Worm (Caenorhabditis elegans) whole organism, early embryonic: Measurements from ENCODE around the gene Y45F3A.1.

Experiments
- B0310.2 ChIP-seq: sonication (generic microtip); optimal IDR thresholded peaks from 2 replicates; lab custom pipeline; 2016; ENCODE audit warnings: mild to moderate bottlenecking, missing genetic modification characterization, missing compliant biosample characterization
- F13C5.2 ChIP-seq: sonication (generic microtip); optimal IDR thresholded peaks from 2 replicates; lab custom pipeline; 2017; ENCODE audit warnings: mild to moderate bottlenecking, missing genetic modification characterization, inconsistent platforms, missing compliant biosample characterization
- aly-1 ChIP-seq: sonication (generic microtip); optimal IDR thresholded peaks from 2 replicates; lab custom pipeline; 2016; ENCODE audit warnings: missing genetic modification characterization, missing compliant biosample characterization
- ama-1 ChIP-seq: fragments of 150-350 bp; optimal IDR thresholded peaks from 2 replicates; lab custom pipeline; 2014
- ceh-13 ChIP-seq: fragments of 200-800 bp; sonication (Bioruptor generic); optimal IDR thresholded peaks from 2 replicates; lab custom pipeline; 2018; ENCODE audit warnings: mild to moderate bottlenecking, missing genetic modification characterization, missing compliant biosample characterization
- ceh-36 ChIP-seq: sonication (generic microtip); optimal IDR thresholded peaks from 2 replicates; lab custom pipeline; 2016; ENCODE audit warnings: missing genetic modification characterization, inconsistent platforms, missing compliant biosample characterization
- ets-7 ChIP-seq: sonication (generic microtip); optimal IDR thresholded peaks from 2 replicates; lab custom pipeline; 2016; ENCODE audit warnings: missing genotype, missing genetic modification characterization, missing compliant biosample characterization
- flt-1 ChIP-seq: fragments of 200-800 bp; sonication (Bioruptor generic); IDR thresholded peaks from 2 replicates; pipeline ENCODE4 v1.3.6; 2022; ENCODE audit warnings: missing genetic modification characterization, missing compliant biosample characterization
- hmbx-1 ChIP-seq: sonication (generic microtip); optimal IDR thresholded peaks from 2 replicates; lab custom pipeline; 2016; ENCODE audit warnings: mild to moderate bottlenecking, missing genetic modification characterization, missing compliant biosample characterization
- hmg-4 ChIP-seq: fragments of 200-800 bp; sonication (Bioruptor generic); optimal IDR thresholded peaks from 2 replicates; lab custom pipeline; 2018; ENCODE audit warnings: mild to moderate bottlenecking, missing genetic modification characterization, missing compliant biosample characterization
- hnd-1 ChIP-seq: sonication (generic microtip); optimal IDR thresholded peaks from 2 replicates; lab custom pipeline; 2016; ENCODE audit warnings: missing genetic modification characterization, missing compliant biosample characterization
- pes-1 ChIP-seq: fragments of 200-800 bp; sonication (Bioruptor generic); IDR thresholded peaks from 2 replicates; pipeline ENCODE4 v1.3.6; 2022; ENCODE audit warnings: missing genetic modification reagents, missing genetic modification characterization, missing compliant biosample characterization
- scrt-1 ChIP-seq: fragments of 200-800 bp; sonication (Bioruptor generic); IDR thresholded peaks from 2 replicates; pipeline ENCODE4 v1.3.6; 2022; ENCODE audit warnings: missing genetic modification characterization, missing compliant biosample characterization
- sea-1 ChIP-seq: fragments of 200-800 bp; sonication (Bioruptor generic); conservative IDR thresholded peaks from 2 replicates; pipeline ENCODE4 v1.3.6; 2022; ENCODE audit warnings: missing genetic modification characterization, missing compliant biosample characterization
- tbx-11 ChIP-seq: fragments of 200-800 bp; sonication (Bioruptor generic); IDR thresholded peaks from 2 replicates; pipeline ENCODE4 v1.3.6; 2022; ENCODE audit warnings: missing genetic modification characterization, missing compliant biosample characterization
- tbx-37 ChIP-seq: fragments of 200-800 bp; sonication (Bioruptor generic); conservative IDR thresholded peaks from 2 replicates; pipeline ENCODE4 v1.3.6; 2022; ENCODE audit warnings: missing genetic modification reagents, missing genetic modification characterization, missing compliant biosample characterization
- tra-4 ChIP-seq: sonication (generic microtip); optimal IDR thresholded peaks from 2 replicates; lab custom pipeline; 2017; ENCODE audit warnings: missing genetic modification characterization, missing compliant biosample characterization

Y45F3A.1 gene

DNA sequence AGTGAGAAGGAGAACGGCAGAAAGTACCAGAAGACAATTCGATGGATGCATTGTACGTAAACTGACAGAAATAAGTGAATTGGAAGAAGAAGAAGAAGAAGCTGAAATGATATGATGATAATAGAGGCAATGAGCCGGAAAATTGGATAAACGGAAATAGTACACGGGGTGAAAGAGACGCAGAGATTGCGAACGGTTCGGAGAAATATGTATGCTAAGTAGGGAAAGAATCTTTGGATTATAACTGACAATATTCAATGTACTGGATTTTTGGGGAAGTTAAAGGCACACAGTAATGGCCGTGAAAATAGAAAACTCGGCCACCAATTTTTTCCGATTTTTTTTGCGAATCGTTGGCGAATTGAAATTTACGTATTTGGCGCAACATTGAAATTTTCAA, 13.6 kb upstream of the Y45F3A.1 start, which contains the start of gene Y45F3A.4:
TSS of gene Y45F3A.4 (minus strand) at position 101 of the 400 bp plus-strand sequence.
- TF ChIP-seq ceh-36 = no peak
- TF ChIP-seq tbx-11 (GFP tag; lab: Robert Waterston, UW) = no peak
- TF ChIP-seq F13C5.2 (tag; lab: Kevin White, UChicago) = no peak
- no peak for TF ChIP-seq scrt-1 (GFP tag; lab: Robert Waterston, UW)
- TF ChIP-seq tra-4 = no peak
- no peak for TF ChIP-seq aly-1
- TF ChIP-seq ceh-13 (GFP tag; lab: Kevin White, UChicago) = no peak
- no peak for TF ChIP-seq hmg-4 (GFP tag; lab: Kevin White, UChicago)
- no peak for TF ChIP-seq ets-7 (tag; lab: Kevin White, UChicago)
- no peak for TF ChIP-seq hmbx-1 (tag; lab: Kevin White, UChicago)
- no peak for TF ChIP-seq ama-1 (lab: Kevin White, UChicago)
- TF ChIP-seq sea-1 (GFP tag; lab: Robert Waterston, UW) = no peak
- TF ChIP-seq hnd-1 (tag; lab: Kevin White, UChicago) = no peak
- TF ChIP-seq flt-1 (GFP tag; lab: Robert Waterston, UW) = no peak
- no peak for TF ChIP-seq tbx-37 (GFP tag; lab: Robert Waterston, UW)
- TF ChIP-seq B0310.2 (tag; lab: Kevin White, UChicago) = no peak
- TF ChIP-seq pes-1 (GFP tag; lab: Robert Waterston, UW) = no peak

DNA sequence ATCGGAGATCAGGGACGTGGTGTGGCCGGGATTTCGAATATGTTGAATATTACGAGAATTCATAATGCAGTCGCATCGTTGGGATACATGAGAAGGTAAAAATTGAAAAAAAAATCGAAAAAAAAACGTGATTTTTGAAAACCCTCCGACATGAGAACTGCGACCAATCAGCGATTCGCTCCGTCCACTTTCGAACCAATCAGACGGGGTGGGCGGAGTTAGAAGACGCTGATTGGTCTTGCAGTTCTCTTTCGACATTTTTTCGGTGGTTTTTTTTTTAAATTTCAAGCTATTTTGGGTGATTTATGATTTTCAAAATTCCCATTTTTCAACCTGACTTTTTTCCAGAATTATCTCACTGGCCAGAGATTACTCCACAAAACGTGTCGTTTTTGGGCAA, 7.5 kb upstream of the Y45F3A.1 start:
- TF ChIP-seq flt-1 (GFP tag; lab: Robert Waterston, UW) = no peak
- no peak for TF ChIP-seq ama-1 (lab: Kevin White, UChicago)
- TF ChIP-seq ets-7 (tag; lab: Kevin White, UChicago) = no peak
- no peak for TF ChIP-seq ceh-36
- no peak for TF ChIP-seq pes-1 (GFP tag; lab: Robert Waterston, UW)
- no peak for TF ChIP-seq hmbx-1 (tag; lab: Kevin White, UChicago)
- TF ChIP-seq tbx-11 (GFP tag; lab: Robert Waterston, UW) = no peak
- TF ChIP-seq scrt-1 (GFP tag; lab: Robert Waterston, UW) = no peak
- TF ChIP-seq B0310.2 (tag; lab: Kevin White, UChicago) = no peak
- no peak for TF ChIP-seq hmg-4 (GFP tag; lab: Kevin White, UChicago)
- no peak for TF ChIP-seq F13C5.2 (tag; lab: Kevin White, UChicago)
- no peak for TF ChIP-seq tra-4

DNA sequence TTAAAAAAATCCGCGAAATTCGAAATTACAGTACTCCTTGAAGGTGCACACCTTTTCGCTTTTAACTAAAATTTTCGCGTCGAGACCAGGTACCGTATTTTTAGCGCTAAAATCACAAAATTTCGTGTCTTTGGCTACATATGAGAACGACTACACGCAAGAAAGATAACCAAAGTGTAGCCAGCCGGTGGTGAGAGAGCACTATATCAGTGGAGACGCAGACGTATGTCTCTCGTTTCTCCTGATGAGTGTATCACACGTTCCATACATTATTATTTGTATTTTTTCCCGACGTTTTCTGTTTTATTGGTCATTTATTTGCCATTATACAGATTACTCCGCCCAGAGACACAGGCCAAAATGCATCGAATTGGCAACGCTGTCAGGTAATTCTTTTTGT, 4.2 kb upstream of the Y45F3A.1 start, which contains the start of gene acdh-11:
TSS of gene acdh-11 (plus strand) at position 333 of the 400 bp plus-strand sequence.
- TF ChIP-seq aly-1 (no peak), ama-1 (lab: Kevin White, UChicago) (no peak), B0310.2 (tag; lab: Kevin White, UChicago) (no peak), ceh-36 (no peak), pes-1 (GFP tag; lab: Robert Waterston, UW) (no peak), scrt-1 (GFP tag; lab: Robert Waterston, UW) (no peak), F13C5.2 (tag; lab: Kevin White, UChicago) (no peak), tbx-37 (GFP tag; lab: Robert Waterston, UW) (no peak), ets-7 (tag; lab: Kevin White, UChicago) (no peak)

DNA sequence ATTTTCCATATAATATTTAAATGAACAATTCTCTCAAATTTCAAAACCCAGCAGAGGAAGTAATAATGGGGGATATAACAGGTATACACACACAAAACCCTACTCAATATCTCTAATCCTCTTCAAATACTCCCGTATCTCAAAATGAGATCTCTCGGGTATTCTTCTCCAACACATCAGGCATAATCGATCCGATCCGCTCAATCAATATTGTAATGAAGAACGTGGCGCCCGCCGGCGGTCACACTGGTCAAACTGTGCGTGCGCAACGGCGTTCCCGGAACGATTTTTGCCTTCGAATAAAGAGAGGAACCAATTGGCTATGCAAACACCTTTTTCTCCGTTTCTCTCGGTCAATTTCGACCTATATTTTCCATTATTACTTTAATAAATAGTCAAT, 827 bp upstream of the Y45F3A.1 start:
- no peak for TF ChIP-seq F13C5.2 (tag; lab: Kevin White, UChicago)
- TF ChIP-seq ets-7 (tag; lab: Kevin White, UChicago) = no peak
- TF ChIP-seq ceh-36 = no peak
- no peak for TF ChIP-seq ceh-13 (GFP tag; lab: Kevin White, UChicago)
- no peak for TF ChIP-seq hmg-4 (GFP tag; lab: Kevin White, UChicago)
- TF ChIP-seq sea-1 (GFP tag; lab: Robert Waterston, UW) = no peak
- TF ChIP-seq aly-1 = no peak
- TF ChIP-seq tbx-37 (GFP tag; lab: Robert Waterston, UW) = no peak
- TF ChIP-seq hmbx-1 (tag; lab: Kevin White, UChicago) = no peak
- no peak for TF ChIP-seq pes-1 (GFP tag; lab: Robert Waterston, UW)
- TF ChIP-seq hnd-1 (tag; lab: Kevin White, UChicago) = no peak
- TF ChIP-seq B0310.2 (tag; lab: Kevin White, UChicago) = no peak
- TF ChIP-seq scrt-1 (GFP tag; lab: Robert Waterston, UW) = no peak
- no peak for TF ChIP-seq tbx-11 (GFP tag; lab: Robert Waterston, UW)
- TF ChIP-seq flt-1 (GFP tag; lab: Robert Waterston, UW) = no peak
- TF ChIP-seq tra-4 = no peak
- TF ChIP-seq ama-1 (lab: Kevin White, UChicago) = no peak

DNA sequence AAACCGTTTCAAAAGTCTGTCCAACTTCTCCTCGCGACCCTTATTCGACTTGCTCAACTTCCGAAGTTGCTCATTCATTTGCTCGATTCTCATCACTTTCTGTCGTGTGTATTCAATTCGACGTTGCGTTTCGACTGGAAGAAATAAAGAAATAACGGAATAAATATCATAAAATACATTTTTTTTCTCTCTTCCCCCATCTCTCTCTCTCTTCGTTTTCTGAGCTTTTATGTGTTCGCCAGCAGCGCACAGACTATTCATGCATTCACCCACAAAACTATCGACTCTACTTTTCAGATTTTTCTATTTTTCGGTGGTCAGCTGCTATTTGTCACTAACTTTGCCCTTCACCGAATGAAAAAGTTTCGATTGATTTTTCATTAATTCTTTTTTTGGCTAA, 1.4 kb downstream of the Y45F3A.1 start, which contains the start of gene rab-30:
TSS of gene rab-30 (plus strand) at position 301 of the 400 bp plus-strand sequence.
- TF ChIP-seq B0310.2 (tag; lab: Kevin White, UChicago) (no peak), ama-1 (lab: Kevin White, UChicago) (no peak), ets-7 (tag; lab: Kevin White, UChicago) (no peak), tra-4 (no peak)

DNA sequence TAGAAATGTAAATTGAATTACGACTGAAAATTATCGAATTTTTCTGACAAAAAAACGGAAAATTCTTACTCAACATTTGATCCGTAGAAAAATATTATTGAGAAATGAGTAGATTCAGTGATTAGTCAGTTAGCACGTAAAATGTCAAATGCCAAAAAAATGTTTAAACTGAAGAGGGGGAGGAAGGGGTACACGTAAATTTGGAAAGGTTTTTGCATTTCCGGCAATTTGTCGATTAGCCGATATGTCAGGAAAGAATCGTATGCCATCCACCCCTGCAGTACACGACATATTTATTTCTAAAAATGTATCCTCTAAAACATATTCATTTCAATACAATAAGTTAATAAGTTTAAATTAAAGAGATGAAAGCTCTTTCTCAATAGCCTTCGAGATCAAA, 3.8 kb downstream of the Y45F3A.1 start, which contains the start of gene T21C12.4:
TSS of gene T21C12.4 (minus strand) at position 101 of the 400 bp plus-strand sequence.
- TF ChIP-seq tbx-37 (GFP tag; lab: Robert Waterston, UW) (no peak), hmg-4 (GFP tag; lab: Kevin White, UChicago) (no peak), hmbx-1 (tag; lab: Kevin White, UChicago) (no peak), aly-1 (no peak), F13C5.2 (tag; lab: Kevin White, UChicago) (no peak), ceh-13 (GFP tag; lab: Kevin White, UChicago) (no peak), tbx-11 (GFP tag; lab: Robert Waterston, UW) (no peak), flt-1 (GFP tag; lab: Robert Waterston, UW) (no peak), hnd-1 (tag; lab: Kevin White, UChicago) (no peak), pes-1 (GFP tag; lab: Robert Waterston, UW) (no peak)

DNA sequence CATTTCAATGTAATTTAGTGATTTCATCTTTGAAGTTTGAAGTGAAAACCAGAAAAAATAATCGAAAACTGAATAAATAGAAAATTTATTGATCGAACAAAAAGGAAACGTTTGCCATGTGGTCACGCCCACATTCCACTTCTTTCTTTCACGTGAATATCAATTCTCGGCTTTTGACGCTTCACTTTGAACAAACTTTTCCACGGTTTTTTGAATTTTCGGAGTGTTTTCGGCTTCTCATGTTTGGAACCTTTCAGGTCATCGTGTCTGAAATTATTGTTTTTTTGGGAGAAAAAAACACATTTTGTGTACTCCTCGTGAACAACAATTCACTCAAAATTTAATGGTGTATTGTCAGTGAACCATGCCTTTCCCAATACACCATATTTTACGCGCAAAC, 8.8 kb downstream of the Y45F3A.1 start, which contains the start of gene T21C12.8:
TSS of gene T21C12.8 (minus strand) at position 101 of the 400 bp plus-strand sequence.
- TF ChIP-seq ceh-13 (GFP tag; lab: Kevin White, UChicago) (no peak), hmbx-1 (tag; lab: Kevin White, UChicago) (no peak), hnd-1 (tag; lab: Kevin White, UChicago) (no peak), flt-1 (GFP tag; lab: Robert Waterston, UW) (no peak), pes-1 (GFP tag; lab: Robert Waterston, UW) (no peak), ets-7 (tag; lab: Kevin White, UChicago) (no peak), ama-1 (lab: Kevin White, UChicago) (no peak), sea-1 (GFP tag; lab: Robert Waterston, UW) (no peak), hmg-4 (GFP tag; lab: Kevin White, UChicago) (no peak), scrt-1 (GFP tag; lab: Robert Waterston, UW) (no peak), tbx-11 (GFP tag; lab: Robert Waterston, UW) (no peak), aly-1 (no peak), tbx-37 (GFP tag; lab: Robert Waterston, UW) (no peak), F13C5.2 (tag; lab: Kevin White, UChicago) (no peak), tra-4 (no peak), ceh-36 (no peak), B0310.2 (tag; lab: Kevin White, UChicago) (no peak)
